Fruit fly (Drosophila melanogaster): ENCODE results near the gene CG11760.

DNA sequence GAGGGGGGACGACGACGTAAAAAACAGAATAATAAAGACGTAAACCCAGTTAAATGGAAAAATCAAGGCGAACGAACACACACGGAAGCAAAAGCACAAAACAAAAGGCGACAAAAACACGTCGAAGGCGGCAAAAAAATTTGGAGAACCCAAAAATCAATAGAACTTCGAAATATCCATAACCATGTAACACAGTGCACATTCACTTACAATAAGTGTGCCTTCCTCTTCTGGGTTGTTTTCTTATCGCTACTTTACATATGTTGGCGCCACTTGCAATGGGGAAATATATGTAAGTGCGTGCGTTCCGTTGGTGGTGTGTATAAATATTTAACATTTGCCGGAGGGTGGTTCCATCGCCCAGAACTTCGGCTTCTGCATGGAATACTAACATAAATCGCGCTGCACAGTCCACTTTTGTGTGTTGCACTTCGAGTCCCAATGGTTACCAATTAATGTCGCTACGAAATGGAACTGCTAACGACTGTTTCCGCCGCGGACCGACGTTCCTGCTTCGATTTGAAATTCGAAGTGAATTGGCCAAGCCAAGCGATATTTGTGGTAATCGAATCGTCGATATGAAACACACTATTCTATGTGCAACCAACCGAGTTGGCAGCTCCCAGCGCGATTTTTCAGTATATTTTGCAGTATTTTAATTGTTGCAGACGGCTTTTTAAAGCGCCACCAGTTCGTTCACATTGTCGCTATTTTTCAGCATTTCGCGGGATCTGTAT is 28.3 kb downstream of the CG11760 start, which contains the start of the genes CG9801 and Nasp:
- TF ChIP-seq hth (optimal IDR thresholded peaks at IDR 0.05): no peak
- TF ChIP-seq dysf (GFP tag; IDR thresholded peaks at IDR 0.05): 0 out of 3 replicates have a peak, but pooled peaks have one; percentile 23
- no peak for TF ChIP-seq CG3065 (GFP tag; optimal IDR thresholded peaks at IDR 0.05)
- peak; percentile 21 for TF ChIP-seq vfl (GFP tag; optimal IDR thresholded peaks at IDR 0.05)
- TF ChIP-seq dm (GFP tag; optimal IDR thresholded peaks at IDR 0.05): peak; percentile 35
- TF ChIP-seq CG17359 (tag; optimal IDR thresholded peaks at IDR 0.05): peak; percentile 18
- no peak for TF ChIP-seq CG5180 (GFP tag; optimal IDR thresholded peaks at IDR 0.05)
- peak; percentile 71 for TF ChIP-seq CG7963 (GFP tag; IDR thresholded peaks at IDR 0.05; ENCODE audit: partially characterized antibody)
- no peak for TF ChIP-seq CG8281 (tag; optimal IDR thresholded peaks at IDR 0.05)
- no peak for TF ChIP-seq pnt (GFP tag; optimal IDR thresholded peaks at IDR 0.05)
